Worm (Caenorhabditis elegans): ENCODE measurements around the gene srw-140.

ce11 chrV:5131380-5131779 is 34.1 kb upstream of the srw-140 start:
- TF ChIP-seq snpc-4 (tag; optimal IDR thresholded peaks at IDR 0.05) = no peak
- TF ChIP-seq pha-4 (tag; optimal IDR thresholded peaks at IDR 0.05) = peak; percentile 58
- no peak for TF ChIP-seq sea-2 (GFP tag; optimal IDR thresholded peaks at IDR 0.05)
- TF ChIP-seq fkh-10 (GFP tag; optimal IDR thresholded peaks at IDR 0.05) = peak; percentile 1
- TF ChIP-seq pqm-1 (tag; optimal IDR thresholded peaks at IDR 0.05) = peak; percentile 29
- TF ChIP-seq elt-2 (tag; optimal IDR thresholded peaks at IDR 0.05) = no peak
- TF ChIP-seq lin-15B (tag; optimal IDR thresholded peaks at IDR 0.05) = no peak
- TF ChIP-seq unc-39 (tag; optimal IDR thresholded peaks at IDR 0.05) = no peak
- no peak for TF ChIP-seq jun-1 (tag; optimal IDR thresholded peaks at IDR 0.05)
